Worm (Caenorhabditis elegans) whole organism, early embryonic: ENCODE data around the gene hse-5.

ENCODE experiments used
- ets-7 ChIP-seq: sonication (generic microtip); optimal IDR thresholded peaks from 2 replicates; lab custom pipeline; 2016; ENCODE audit warnings: missing genotype, missing genetic modification characterization, missing compliant biosample characterization
- flt-1 ChIP-seq: fragments of 200-800 bp; sonication (Bioruptor generic); IDR thresholded peaks from 2 replicates; pipeline ENCODE4 v1.3.6; 2022; ENCODE audit warnings: missing genetic modification characterization, missing compliant biosample characterization

DNA sequence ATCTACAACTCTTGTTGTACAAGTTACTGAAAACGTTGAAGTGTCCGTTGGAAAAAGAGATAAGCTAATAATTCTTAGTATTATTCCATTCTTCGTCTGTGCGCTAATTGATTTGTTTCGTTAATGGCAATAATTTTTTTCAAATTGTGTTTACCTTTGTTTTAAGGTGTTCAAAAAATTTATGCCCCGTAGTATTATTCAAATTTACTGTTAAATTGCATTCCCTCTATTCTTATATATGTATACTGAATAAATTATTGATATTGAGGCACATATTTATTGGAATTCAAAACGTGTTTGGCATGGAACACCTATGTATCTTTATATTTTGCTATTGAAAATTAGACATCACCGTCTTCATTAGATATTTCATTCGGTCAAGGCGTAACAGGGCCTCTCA is 29.7 kb downstream of the hse-5 start, which contains the start of gene pals-26:
- no peak for TF ChIP-seq ets-7 (tag; lab: Kevin White, UChicago)
- TF ChIP-seq flt-1 (GFP tag; lab: Robert Waterston, UW): no peak
